Worm (Caenorhabditis elegans) whole organism, mixed stage, embryonic: ENCODE data around the gene glb-24.
"Not testable (repeated sequence)": the region's sequence is repeated elsewhere in the genome, so short reads cannot be mapped to it uniquely, and the experiment has no call there.

ENCODE experiments used
- M03D4.4 ChIP-seq: sonication (generic microtip); optimal IDR thresholded peaks from 2 replicates; lab custom pipeline; 2017; ENCODE audit warnings: mild to moderate bottlenecking, missing genetic modification characterization, missing compliant biosample characterization
- bed-3 ChIP-seq: fragments of 200-800 bp; sonication (Bioruptor generic); optimal IDR thresholded peaks from 3 replicates; lab custom pipeline; 2018; ENCODE audit warnings: mild to moderate bottlenecking, missing genetic modification characterization, moderate library complexity, missing compliant biosample characterization
- blmp-1 ChIP-seq: fragments of 150-350 bp; optimal IDR thresholded peaks from 2 replicates; lab custom pipeline; 2014; ENCODE audit warnings: missing biosample characterization, missing genetic modification characterization
- ceh-39 ChIP-seq: fragments of 150-350 bp; optimal IDR thresholded peaks from 2 replicates; lab custom pipeline; 2014; ENCODE audit warnings: missing biosample characterization, missing genetic modification characterization
- ceh-43 ChIP-seq: fragments of 200-800 bp; sonication (Bioruptor generic); optimal IDR thresholded peaks from 2 replicates; lab custom pipeline; 2018; ENCODE audit warnings: mild to moderate bottlenecking, missing genetic modification characterization, moderate library complexity, missing compliant biosample characterization
- ceh-83 ChIP-seq: fragments of 200-800 bp; sonication (Bioruptor generic); optimal IDR thresholded peaks from 2 replicates; lab custom pipeline; 2018; ENCODE audit warnings: mild to moderate bottlenecking, missing genetic modification characterization, missing compliant biosample characterization
- ces-1 ChIP-seq: fragments of 150-350 bp; optimal IDR thresholded peaks from 2 replicates; lab custom pipeline; 2014; ENCODE audit warnings: missing biosample characterization, missing genetic modification reagents, missing genetic modification characterization
- cnd-1 ChIP-seq: fragments of 200-800 bp; sonication (Bioruptor generic); optimal IDR thresholded peaks from 2 replicates; lab custom pipeline; 2018; ENCODE audit warnings: mild to moderate bottlenecking, missing genetic modification characterization, missing compliant biosample characterization
- drap-1 ChIP-seq: fragments of 200-800 bp; sonication (Bioruptor generic); optimal IDR thresholded peaks from 3 replicates; lab custom pipeline; 2018; ENCODE audit warnings: mild to moderate bottlenecking, missing genetic modification characterization, missing compliant biosample characterization
- elt-3 ChIP-seq: fragments of 150-350 bp; optimal IDR thresholded peaks from 2 replicates; lab custom pipeline; 2014; ENCODE audit warnings: missing biosample characterization, missing genetic modification characterization
- flh-1 ChIP-seq: fragments of 200-800 bp; sonication (Bioruptor generic); optimal IDR thresholded peaks from 2 replicates; lab custom pipeline; 2018; ENCODE audit warnings: mild to moderate bottlenecking, missing genetic modification characterization, moderate library complexity, missing compliant biosample characterization
- ham-2 ChIP-seq: fragments of 200-800 bp; sonication (Bioruptor generic); optimal IDR thresholded peaks from 2 replicates; lab custom pipeline; 2018; ENCODE audit warnings: mild to moderate bottlenecking, missing genetic modification characterization, missing compliant biosample characterization
- hlh-1 ChIP-seq: fragments of 150-350 bp; optimal IDR thresholded peaks from 2 replicates; lab custom pipeline; 2014; ENCODE audit warnings: missing biosample characterization, missing genetic modification reagents, missing genetic modification characterization
- lin-13 ChIP-seq: fragments of 150-350 bp; optimal IDR thresholded peaks from 2 replicates; lab custom pipeline; 2014; ENCODE audit warnings: missing biosample characterization, missing genetic modification characterization
- lin-32 ChIP-seq: fragments of 200-800 bp; sonication (Bioruptor generic); optimal IDR thresholded peaks from 2 replicates; lab custom pipeline; 2018; ENCODE audit warnings: mild to moderate bottlenecking, missing genetic modification characterization, missing compliant biosample characterization
- lsy-2 ChIP-seq: fragments of 150-350 bp; optimal IDR thresholded peaks from 2 replicates; lab custom pipeline; 2014; ENCODE audit warnings: missing biosample characterization, missing genetic modification characterization
- mab-5 ChIP-seq: fragments of 150-350 bp; optimal IDR thresholded peaks from 2 replicates; lab custom pipeline; 2014; ENCODE audit warnings: missing biosample characterization, missing genetic modification characterization
- mep-1 ChIP-seq: fragments of 150-350 bp; optimal IDR thresholded peaks from 2 replicates; lab custom pipeline; 2017; ENCODE audit warnings: missing biosample characterization, missing genetic modification reagents, missing genetic modification characterization, inconsistent platforms
- nhr-12 ChIP-seq: fragments of 150-350 bp; optimal IDR thresholded peaks from 2 replicates; lab custom pipeline; 2014; ENCODE audit warnings: missing biosample characterization, missing genetic modification characterization
- nhr-2 ChIP-seq: fragments of 150-350 bp; optimal IDR thresholded peaks from 2 replicates; lab custom pipeline; 2014; ENCODE audit warnings: missing biosample characterization, missing genetic modification characterization
- nhr-237 ChIP-seq: fragments of 150-350 bp; optimal IDR thresholded peaks from 2 replicates; lab custom pipeline; 2014; ENCODE audit warnings: missing biosample characterization, missing genetic modification characterization
- nhr-28 ChIP-seq: fragments of 150-350 bp; optimal IDR thresholded peaks from 2 replicates; lab custom pipeline; 2014; ENCODE audit warnings: missing biosample characterization, missing genetic modification characterization
- nhr-76 ChIP-seq: sonication (generic microtip); optimal IDR thresholded peaks from 2 replicates; lab custom pipeline; 2017; ENCODE audit warnings: missing biosample characterization, missing genetic modification characterization
- pha-4 ChIP-seq: fragments of 150-350 bp; optimal IDR thresholded peaks from 2 replicates; lab custom pipeline; 2018; ENCODE audit warnings: missing biosample characterization, missing genetic modification reagents, missing genetic modification characterization
- snpc-4 ChIP-seq: fragments of 150-350 bp; optimal IDR thresholded peaks from 2 replicates; lab custom pipeline; 2014; ENCODE audit warnings: missing biosample characterization, missing genetic modification characterization
- sptf-1 ChIP-seq: sonication (generic microtip); optimal IDR thresholded peaks from 2 replicates; lab custom pipeline; 2017; ENCODE audit warnings: mild to moderate bottlenecking, missing genetic modification characterization, moderate library complexity, missing compliant biosample characterization
- tbx-8 ChIP-seq: fragments of 200-800 bp; sonication (Bioruptor generic); optimal IDR thresholded peaks from 2 replicates; lab custom pipeline; 2018; ENCODE audit warnings: mild to moderate bottlenecking, missing genetic modification characterization, moderate library complexity, missing compliant biosample characterization
- unc-120 ChIP-seq: sonication (generic microtip); optimal IDR thresholded peaks from 2 replicates; lab custom pipeline; 2017; ENCODE audit warnings: missing genetic modification characterization, missing compliant biosample characterization; ENCODE audit not compliant: poor library complexity, severe bottlenecking
- unc-39 ChIP-seq: fragments of 150-350 bp; optimal IDR thresholded peaks from 2 replicates; lab custom pipeline; 2014; ENCODE audit warnings: missing biosample characterization, missing genetic modification characterization
- unc-62 ChIP-seq: fragments of 150-350 bp; optimal IDR thresholded peaks from 2 replicates; lab custom pipeline; 2014; ENCODE audit warnings: missing biosample characterization, missing genetic modification reagents, missing genetic modification characterization

glb-24 gene

DNA sequence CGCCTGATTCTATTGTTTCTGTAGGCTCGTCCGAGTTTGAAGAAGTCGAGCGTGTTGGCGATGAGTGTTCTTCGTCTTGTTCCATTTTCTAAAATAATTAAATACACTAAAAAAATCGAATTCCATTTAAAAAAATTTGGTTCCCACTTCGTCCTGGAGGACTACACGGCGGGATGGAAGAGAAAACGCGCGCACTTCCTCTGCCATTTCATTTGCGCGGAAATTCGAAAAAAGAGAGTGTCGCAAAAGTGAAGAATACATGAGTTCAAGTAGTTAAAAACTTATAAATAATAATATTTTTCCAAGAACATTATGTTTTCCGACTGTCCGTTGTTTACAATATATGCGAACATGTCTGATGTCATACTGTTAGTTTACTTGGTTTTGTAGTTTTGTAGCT, 15.8 kb downstream of the glb-24 start, which contains the start of gene T07F10.3:
Gene T07F10.3, minus strand, starts transcription at position 98 of the 400 bp plus-strand sequence.
- TF ChIP-seq drap-1 (peak; percentile 47), nhr-76 (tag; lab: Kevin White, UChicago) (no peak), flh-1 (no peak), mep-1 (tag; lab: Kevin White, UChicago) (peak; percentile 67), bed-3 (peak; percentile 4), ceh-43 (no peak), nhr-12 (tag; lab: Kevin White, UChicago) (no peak), ceh-39 (peak; percentile 11), lin-32 (GFP tag; lab: Kevin White, UChicago) (peak; percentile 56), unc-120 (tag; lab: Kevin White, UChicago) (no peak), ces-1 (GFP tag; lab: Kevin White, UChicago) (peak; percentile 46), snpc-4 (tag; lab: Kevin White, UChicago) (no peak), sptf-1 (tag; lab: Kevin White, UChicago) (peak; percentile 81), M03D4.4 (tag; lab: Kevin White, UChicago) (no peak), hlh-1 (peak; percentile 35), nhr-237 (tag; lab: Kevin White, UChicago) (peak; percentile 0), blmp-1 (tag; lab: Kevin White, UChicago) (no peak), tbx-8 (GFP tag; lab: Kevin White, UChicago) (no peak), lsy-2 (tag; lab: Kevin White, UChicago) (peak; percentile 59)
- TF ChIP-seq, all 35 proteins: peak for 10

ce11 chrV:12867997-12868396, 17.8 kb downstream of the glb-24 start, which contains the start of gene nspg-1:
Gene nspg-1 (minus strand): TSS chrV:12868097.
- no peak for TF ChIP-seq nhr-2 (tag; lab: Kevin White, UChicago)
- no peak for TF ChIP-seq hlh-1
- TF ChIP-seq sptf-1 (tag; lab: Kevin White, UChicago), result no peak
- no peak for TF ChIP-seq ham-2 (GFP tag; lab: Kevin White, UChicago)
- no peak for TF ChIP-seq lin-32 (GFP tag; lab: Kevin White, UChicago)
- TF ChIP-seq nhr-12 (tag; lab: Kevin White, UChicago), result no peak
- TF ChIP-seq bed-3, result no peak
- TF ChIP-seq nhr-28 (tag; lab: Kevin White, UChicago), result no peak
- no peak for TF ChIP-seq mab-5 (tag; lab: Kevin White, UChicago)
- TF ChIP-seq ceh-39, result no peak
- TF ChIP-seq unc-120 (tag; lab: Kevin White, UChicago), result no peak

DNA sequence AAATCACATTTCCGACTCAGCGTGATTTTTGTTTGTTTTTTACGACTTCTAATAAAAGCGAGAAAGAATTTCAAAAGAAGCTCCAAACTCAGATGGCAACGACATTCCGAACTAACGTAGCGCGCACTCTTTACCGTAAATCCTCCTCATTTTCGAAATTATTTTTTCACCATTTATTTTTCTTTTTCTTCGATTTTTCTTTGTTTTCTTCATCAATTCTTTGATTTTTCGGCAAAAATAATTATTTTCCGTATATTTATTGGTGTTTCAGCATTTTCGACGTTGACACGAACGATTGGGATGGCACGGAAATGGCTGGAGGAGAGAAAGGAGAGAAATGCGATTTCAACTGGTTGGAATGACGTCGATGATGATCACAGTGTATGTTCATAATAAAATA, 20.1 kb downstream of the glb-24 start, which contains the start of gene T07F10.5:
Gene T07F10.5, plus strand, starts transcription at position 301 of the 400 bp plus-strand sequence.
- not testable (repeated sequence) for TF ChIP-seq nhr-12 (tag; lab: Kevin White, UChicago); ceh-83; hlh-1
- TF ChIP-seq, all 35 proteins: peak for 0; not testable (repeated sequence) for 35

ce11 chrV:12859144-12859543, 26.6 kb downstream of the glb-24 start, which contains the start of gene anp-1:
Gene anp-1 (plus strand): TSS chrV:12859444.
- TF ChIP-seq mep-1 (tag; lab: Kevin White, UChicago) (no peak), unc-39 (no peak), sptf-1 (tag; lab: Kevin White, UChicago) (no peak), flh-1 (no peak), cnd-1 (tag; lab: Kevin White, UChicago) (no peak), tbx-8 (GFP tag; lab: Kevin White, UChicago) (no peak), ceh-39 (no peak), hlh-1 (no peak), pha-4 (no peak), M03D4.4 (tag; lab: Kevin White, UChicago) (no peak), drap-1 (no peak), bed-3 (no peak)

DNA sequence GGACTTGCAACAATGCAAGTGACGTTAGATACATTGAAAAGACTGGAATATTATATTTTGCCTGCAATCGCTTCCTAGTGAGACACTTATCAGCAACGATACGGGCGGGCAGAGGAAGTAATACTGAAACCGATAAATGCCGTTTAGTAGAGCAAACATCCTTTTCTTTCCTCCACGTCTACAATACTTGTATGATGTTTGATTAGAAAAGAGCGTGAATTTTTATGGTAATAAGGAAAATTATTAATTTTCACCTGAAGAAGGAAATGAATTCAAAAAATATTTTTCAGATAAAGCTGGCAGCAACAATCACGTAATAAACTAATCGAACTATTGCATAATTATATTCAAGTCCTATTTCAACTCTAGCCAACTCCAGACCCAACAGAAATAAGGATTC, 31.0 kb downstream of the glb-24 start, which contains the start of gene C44H9.7:
Gene C44H9.7, minus strand, starts transcription at position 101 of the 400 bp plus-strand sequence.
- no peak for TF ChIP-seq mab-5 (tag; lab: Kevin White, UChicago)
- no peak for TF ChIP-seq elt-3
- no peak for TF ChIP-seq lin-13 (tag; lab: Kevin White, UChicago)
- no peak for TF ChIP-seq flh-1

DNA sequence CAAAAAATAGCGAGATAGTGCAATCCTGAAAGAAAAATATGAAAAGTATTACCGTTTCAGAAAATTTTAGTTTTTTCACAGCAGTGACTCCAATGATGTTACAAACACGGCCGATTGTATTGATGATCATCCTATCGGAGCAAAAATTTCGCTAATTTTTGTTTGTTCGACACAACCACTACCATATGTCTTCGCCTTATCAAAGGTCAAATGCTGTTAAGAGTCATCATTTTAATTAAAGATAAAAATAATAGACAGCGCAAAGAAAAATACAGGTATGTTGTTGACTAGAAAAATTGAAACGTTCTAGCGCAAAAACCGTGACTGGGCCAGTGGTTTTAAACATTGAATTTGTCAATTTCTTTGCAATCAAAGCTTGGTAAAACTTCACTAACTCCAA, 33.4 kb downstream of the glb-24 start:
- TF ChIP-seq sptf-1 (tag; lab: Kevin White, UChicago) (no peak), lsy-2 (tag; lab: Kevin White, UChicago) (no peak), blmp-1 (tag; lab: Kevin White, UChicago) (no peak), flh-1 (no peak), unc-62 (GFP tag; lab: Kevin White, UChicago) (no peak), ces-1 (GFP tag; lab: Kevin White, UChicago) (no peak)
